Worm (Caenorhabditis elegans): Measurements from ENCODE around the gene F46F5.10.

DNA sequence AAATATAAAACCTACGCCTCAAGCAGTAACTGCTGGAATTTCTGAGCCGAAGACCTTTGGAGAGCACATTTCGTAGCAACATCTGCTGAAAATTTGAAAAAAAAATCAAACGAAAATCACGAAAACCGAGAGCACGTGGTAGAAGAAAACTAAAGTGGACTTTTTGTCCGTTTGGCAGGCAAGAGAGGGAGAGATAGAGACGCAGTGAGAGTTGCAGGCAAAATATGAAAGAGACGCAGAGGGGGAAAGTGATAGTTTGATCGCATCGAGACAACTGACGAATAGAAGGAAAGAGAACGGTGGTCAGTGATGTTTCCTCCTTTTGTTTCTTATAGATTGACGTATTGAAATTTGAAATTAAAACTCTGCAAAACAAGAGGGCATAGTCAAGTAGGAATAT, 24.9 kb downstream of the F46F5.10 start, which contains the start of the genes acdh-9 and F28A10.13:
- TF ChIP-seq ztf-11 (tag; optimal IDR thresholded peaks at IDR 0.05), result no peak
- TF ChIP-seq egl-27 (tag; optimal IDR thresholded peaks at IDR 0.05), result no peak
- TF ChIP-seq lin-39 (tag; optimal IDR thresholded peaks at IDR 0.05), result no peak
- TF ChIP-seq ZK546.5 (tag; optimal IDR thresholded peaks at IDR 0.05), result no peak
- TF ChIP-seq nhr-77 (tag; optimal IDR thresholded peaks at IDR 0.05), result no peak

Data from whole organism, L2 larva.